Worm (Caenorhabditis elegans) whole organism, L1 larva: ENCODE results near the gene cyn-10.

Source experiments
- ces-1 ChIP-seq: fragments of 150-350 bp; optimal IDR thresholded peaks from 2 replicates; lab custom pipeline; 2014; ENCODE audit warnings: missing biosample characterization, missing genetic modification reagents, missing genetic modification characterization
- nhr-84 ChIP-seq: sonication (generic microtip); optimal IDR thresholded peaks from 2 replicates; lab custom pipeline; 2017; ENCODE audit warnings: missing biosample characterization, missing genetic modification characterization

- no peak for TF ChIP-seq ces-1 (GFP tag; lab: Kevin White, UChicago)
- TF ChIP-seq nhr-84 (tag; lab: Kevin White, UChicago), result no peak
Observed at ce11 chrII:6891838-6892237, 21.3 kb downstream of the cyn-10 start.
